Fruit fly (Drosophila melanogaster) whole organism, embryonic: ENCODE measurements around the gene mino.

Source experiments
- Ada2b ChIP-seq: fragments of 200-800 bp; sonication (Bioruptor generic); IDR thresholded peaks from 2 replicates; pipeline ENCODE4 v1.3.6; 2022; ENCODE audit warnings: missing biosample characterization, missing genetic modification characterization
- Asciz ChIP-seq: fragments of 200-800 bp; sonication (Bioruptor generic); optimal IDR thresholded peaks from 2 replicates; lab custom pipeline; 2017; ENCODE audit warnings: missing biosample characterization, mild to moderate bottlenecking, missing genetic modification characterization, missing genetic modification reagents
- Blimp-1 ChIP-seq: fragments of 200-800 bp; sonication (Bioruptor generic); optimal IDR thresholded peaks from 3 replicates; lab custom pipeline; 2018; ENCODE audit warnings: missing biosample characterization, missing genetic modification characterization, mild to moderate bottlenecking, moderate library complexity, missing genetic modification reagents
- CG10147 ChIP-seq: fragments of 200-800 bp; sonication (Bioruptor generic); optimal IDR thresholded peaks from 2 replicates; lab custom pipeline; 2019; ENCODE audit warnings: missing biosample characterization, mild to moderate bottlenecking, missing genetic modification characterization, moderate library complexity
- CG12299 ChIP-seq: fragments of 200-800 bp; sonication (Bioruptor generic); optimal IDR thresholded peaks from 2 replicates; lab custom pipeline; 2018; ENCODE audit warnings: missing biosample characterization, mild to moderate bottlenecking, missing genetic modification characterization
- CG14710 ChIP-seq: fragments of 200-800 bp; sonication (Bioruptor generic); optimal IDR thresholded peaks from 3 replicates; lab custom pipeline; 2019; ENCODE audit warnings: missing biosample characterization, mild to moderate bottlenecking, missing genetic modification characterization, moderate library complexity
- CG3163 ChIP-seq: fragments of 200-800 bp; sonication (Bioruptor generic); optimal IDR thresholded peaks from 3 replicates; lab custom pipeline; 2016; ENCODE audit warnings: missing biosample characterization, missing genetic modification characterization
- CG32532 ChIP-seq: fragments of 200-800 bp; sonication (Bioruptor generic); IDR thresholded peaks from 2 replicates; pipeline ENCODE4 v1.3.6; 2022; ENCODE audit warnings: missing biosample characterization, missing genetic modification characterization
- CG3281 ChIP-seq: fragments of 200-800 bp; sonication (Bioruptor generic); optimal IDR thresholded peaks from 3 replicates; lab custom pipeline; 2017; ENCODE audit warnings: missing biosample characterization, mild to moderate bottlenecking, missing genetic modification characterization
- CG4707 ChIP-seq: fragments of 200-800 bp; sonication (Bioruptor generic); optimal IDR thresholded peaks from 2 replicates; lab custom pipeline; 2018; ENCODE audit warnings: missing biosample characterization, mild to moderate bottlenecking, missing genetic modification characterization, moderate library complexity
- CG6854 ChIP-seq: fragments of 200-800 bp; sonication (Bioruptor generic); optimal IDR thresholded peaks from 3 replicates; lab custom pipeline; 2017; ENCODE audit warnings: missing biosample characterization, mild to moderate bottlenecking, missing genetic modification characterization
- CG7372 ChIP-seq: fragments of 200-800 bp; sonication (Bioruptor generic); IDR thresholded peaks from 2 replicates; pipeline ENCODE4 v1.3.6; 2022; ENCODE audit warnings: missing biosample characterization, missing genetic modification characterization
- CG8089 ChIP-seq: fragments of 200-800 bp; sonication (Bioruptor generic); optimal IDR thresholded peaks from 3 replicates; lab custom pipeline; 2016; ENCODE audit warnings: missing biosample characterization, missing genetic modification characterization
- Camta ChIP-seq: fragments of 200-800 bp; sonication (Bioruptor generic); optimal IDR thresholded peaks from 2 replicates; lab custom pipeline; 2016; ENCODE audit warnings: missing biosample characterization, missing genetic modification characterization
- CrebB ChIP-seq: fragments of 200-800 bp; sonication (Bioruptor generic); optimal IDR thresholded peaks from 3 replicates; lab custom pipeline; 2018; ENCODE audit warnings: missing biosample characterization, mild to moderate bottlenecking, missing genetic modification characterization
- Dek ChIP-seq: fragments of 200-800 bp; sonication (Bioruptor generic); optimal IDR thresholded peaks from 3 replicates; lab custom pipeline; 2019; ENCODE audit warnings: missing biosample characterization, mild to moderate bottlenecking, missing genetic modification characterization, moderate library complexity
- Dll ChIP-seq: fragments of 200-800 bp; sonication (Bioruptor generic); IDR thresholded peaks from 4 replicates; pipeline ENCODE4 v1.3.6; 2022; ENCODE audit warnings: missing biosample characterization, missing genetic modification characterization; ENCODE audit not compliant: partially characterized antibody
- Doc3 ChIP-seq: fragments of 200-800 bp; sonication (Bioruptor generic); IDR thresholded peaks from 3 replicates; pipeline ENCODE4 v1.3.6; 2022; ENCODE audit warnings: missing biosample characterization, missing genetic modification characterization; ENCODE audit not compliant: partially characterized antibody
- HLHmδ ChIP-seq: fragments of 200-800 bp; sonication (Bioruptor generic); optimal IDR thresholded peaks from 2 replicates; lab custom pipeline; 2018; ENCODE audit warnings: missing biosample characterization, mild to moderate bottlenecking, missing genetic modification characterization, moderate library complexity
- HmgD ChIP-seq: fragments of 200-800 bp; sonication (Bioruptor generic); optimal IDR thresholded peaks from 3 replicates; lab custom pipeline; 2016; ENCODE audit warnings: missing biosample characterization, missing genetic modification characterization
- Jarid2 ChIP-seq: fragments of 200-800 bp; sonication (Bioruptor generic); optimal IDR thresholded peaks from 3 replicates; lab custom pipeline; 2017; ENCODE audit warnings: mild to moderate bottlenecking, missing biosample characterization, missing genetic modification reagents, missing genetic modification characterization
- Kr ChIP-seq: fragments of 200-800 bp; sonication (Bioruptor generic); optimal IDR thresholded peaks from 2 replicates; lab custom pipeline; 2017; ENCODE audit warnings: missing biosample characterization, mild to moderate bottlenecking, missing genetic modification characterization
- MTF-1 ChIP-seq: fragments of 200-800 bp; sonication (Bioruptor generic); optimal IDR thresholded peaks from 2 replicates; lab custom pipeline; 2018; ENCODE audit warnings: missing biosample characterization, mild to moderate bottlenecking, missing genetic modification characterization, borderline replicate concordance
- Mrtf ChIP-seq: fragments of 200-800 bp; sonication (Bioruptor generic); IDR thresholded peaks from 3 replicates; pipeline ENCODE4 v1.3.6; 2022; ENCODE audit warnings: missing biosample characterization, missing genetic modification characterization
- Nf-YA ChIP-seq: fragments of 200-800 bp; sonication (Bioruptor generic); IDR thresholded peaks from 2 replicates; pipeline ENCODE4 v1.3.6; 2022; ENCODE audit warnings: missing biosample characterization, missing genetic modification characterization
- TFAM ChIP-seq: fragments of 200-800 bp; sonication (Bioruptor generic); optimal IDR thresholded peaks from 2 replicates; lab custom pipeline; 2017; ENCODE audit warnings: missing biosample characterization, missing genetic modification characterization, inconsistent platforms
- YL-1 ChIP-seq: fragments of 200-800 bp; sonication (Bioruptor generic); optimal IDR thresholded peaks from 3 replicates; lab custom pipeline; 2017; ENCODE audit warnings: missing biosample characterization, mild to moderate bottlenecking, missing genetic modification characterization
- abd-A ChIP-seq: fragments of 200-800 bp; sonication (Bioruptor generic); optimal IDR thresholded peaks from 3 replicates; lab custom pipeline; 2019; ENCODE audit warnings: missing biosample characterization, mild to moderate bottlenecking, missing genetic modification characterization, moderate library complexity
- amos ChIP-seq: fragments of 200-800 bp; sonication (Bioruptor generic); IDR thresholded peaks from 2 replicates; pipeline ENCODE4 v1.3.6; 2022; ENCODE audit warnings: missing biosample characterization, missing genetic modification characterization; ENCODE audit not compliant: partially characterized antibody
- ash1 ChIP-seq: fragments of 200-800 bp; sonication (Bioruptor generic); optimal IDR thresholded peaks from 2 replicates; lab custom pipeline; 2018; ENCODE audit warnings: missing biosample characterization, mild to moderate bottlenecking, missing genetic modification characterization
- chif ChIP-seq, 2 experiments: fragments of 200-800 bp; sonication (Bioruptor generic); optimal IDR thresholded peaks; 3 replicates each; lab custom pipeline; 2016; ENCODE audit warnings: missing biosample characterization in 2 of 2, missing genetic modification characterization in 2 of 2
- crol ChIP-seq: fragments of 200-800 bp; sonication (Bioruptor generic); IDR thresholded peaks from 2 replicates; pipeline ENCODE4 v1.3.6; 2022; ENCODE audit warnings: missing biosample characterization, missing genetic modification characterization
- danr ChIP-seq: fragments of 200-800 bp; sonication (Bioruptor generic); IDR thresholded peaks from 2 replicates; pipeline ENCODE4 v1.3.6; 2022; ENCODE audit warnings: missing biosample characterization, missing genetic modification characterization
- dm ChIP-seq: fragments of 200-800 bp; sonication (Bioruptor generic); optimal IDR thresholded peaks from 3 replicates; lab custom pipeline; 2016; ENCODE audit warnings: missing biosample characterization, missing genetic modification characterization
- dmrt11E ChIP-seq: fragments of 200-800 bp; sonication (Bioruptor generic); optimal IDR thresholded peaks from 3 replicates; lab custom pipeline; 2018; ENCODE audit warnings: missing biosample characterization, mild to moderate bottlenecking, missing genetic modification characterization, moderate library complexity
- gce ChIP-seq: fragments of 200-800 bp; sonication (Bioruptor generic); IDR thresholded peaks from 3 replicates; pipeline ENCODE4 v1.3.6; 2022; ENCODE audit warnings: missing biosample characterization, missing genetic modification characterization
- hb ChIP-seq: fragments of 200-800 bp; sonication (Bioruptor generic); IDR thresholded peaks from 3 replicates; pipeline ENCODE4 v1.3.6; 2022; ENCODE audit warnings: missing biosample characterization, missing genetic modification characterization; ENCODE audit not compliant: partially characterized antibody
- her ChIP-seq: fragments of 200-800 bp; sonication (Bioruptor generic); optimal IDR thresholded peaks from 2 replicates; lab custom pipeline; 2016; ENCODE audit warnings: missing biosample characterization, missing genetic modification characterization
- knrl ChIP-seq: fragments of 200-800 bp; sonication (Bioruptor generic); IDR thresholded peaks from 3 replicates; pipeline ENCODE4 v1.3.6; 2022; ENCODE audit warnings: missing biosample characterization, missing genetic modification characterization; ENCODE audit not compliant: partially characterized antibody
- mirr ChIP-seq: fragments of 200-800 bp; sonication (Bioruptor generic); optimal IDR thresholded peaks from 3 replicates; lab custom pipeline; 2018; ENCODE audit warnings: missing biosample characterization, mild to moderate bottlenecking, missing genetic modification characterization
- pan ChIP-seq, 4 experiments: fragments of >200 bp in 3 of 4; fragments of 200-800 bp in 1 of 4; sonication (Bioruptor generic) in 1 of 4; optimal IDR thresholded peaks in 3 of 4; IDR thresholded peaks in 1 of 4; 2 replicates each; pipeline versions ENCODE4 v1.3.6 to Lab custom; 2017 to 2022; ENCODE audit warnings: missing biosample characterization in 2 of 4, missing genetic modification characterization in 2 of 4, mixed read lengths in 1 of 4
- pho ChIP-seq: fragments of 200-800 bp; sonication (Bioruptor generic); optimal IDR thresholded peaks from 2 replicates; lab custom pipeline; 2016; ENCODE audit warnings: missing biosample characterization, missing genetic modification characterization
- pum ChIP-seq: fragments of 200-800 bp; sonication (Bioruptor generic); optimal IDR thresholded peaks from 2 replicates; lab custom pipeline; 2016; ENCODE audit warnings: missing biosample characterization, missing genetic modification characterization
- schlank ChIP-seq: fragments of 200-800 bp; sonication (Bioruptor generic); optimal IDR thresholded peaks from 2 replicates; lab custom pipeline; 2018; ENCODE audit warnings: missing biosample characterization, mild to moderate bottlenecking, missing genetic modification characterization
- sd ChIP-seq: fragments of 200-800 bp; sonication (Bioruptor generic); optimal IDR thresholded peaks from 3 replicates; lab custom pipeline; 2018; ENCODE audit warnings: missing biosample characterization, mild to moderate bottlenecking, missing genetic modification characterization, moderate library complexity
- slou ChIP-seq: fragments of 200-800 bp; sonication (Bioruptor generic); optimal IDR thresholded peaks from 3 replicates; lab custom pipeline; 2016; ENCODE audit warnings: missing biosample characterization, missing genetic modification characterization
- slp2 ChIP-seq: fragments of 200-800 bp; sonication (Bioruptor generic); optimal IDR thresholded peaks from 2 replicates; lab custom pipeline; 2016; ENCODE audit warnings: missing biosample characterization, missing genetic modification characterization
- ttk ChIP-seq: fragments of 200-800 bp; sonication (Bioruptor generic); IDR thresholded peaks from 2 replicates; pipeline ENCODE4 v2.1.2; 2022; ENCODE audit warnings: missing biosample characterization, missing genetic modification characterization
- twi ChIP-seq: fragments of 200-800 bp; optimal IDR thresholded peaks from 2 replicates; lab custom pipeline; 2019; ENCODE audit warnings: missing biosample characterization, mild to moderate bottlenecking, missing genetic modification characterization, moderate library complexity

Gene mino

dm6 chr3R:27948421-27948906 lies 23.5 kb downstream of the mino start, which contains the start of gene Gp93 (continued):
- TF ChIP-seq CrebB (peak; percentile 5), danr (GFP tag; lab: Robert Waterston, UW) (peak; percentile 48; the same call in 1 of the 2 replicates), CG3163 (GFP tag; lab: Kevin White, UChicago) (no peak), mirr (peak; percentile 9), CG3281 (GFP tag; lab: Kevin White, UChicago) (peak; percentile 48), Blimp-1 (GFP tag; lab: Kevin White, UChicago) (no peak), slp2 (GFP tag; lab: Kevin White, UChicago) (peak; percentile 13), TFAM (no peak), CG8089 (no peak), pho (GFP tag; lab: Kevin White, UChicago) (peak; percentile 15), dmrt11E (peak; percentile 69), chif (GFP tag; optimal IDR thresholded peaks at IDR 0.05; lab: Kevin White, UChicago) (peak; percentile 28 to 36), MTF-1 (GFP tag; lab: Kevin White, UChicago) (peak; percentile 24), slou (GFP tag; lab: Kevin White, UChicago) (peak; percentile 12), her (GFP tag; lab: Kevin White, UChicago) (peak; percentile 18), twi (peak; percentile 31), HmgD (GFP tag; lab: Kevin White, UChicago) (peak; percentile 4), crol (GFP tag; lab: Robert Waterston, UW) (no peak), schlank (no peak), amos (GFP tag; lab: Robert Waterston, UW) (peak; percentile 55; the same call in 1 of the 2 replicates), Camta (GFP tag; lab: Kevin White, UChicago) (peak; percentile 21), Asciz (GFP tag; lab: Kevin White, UChicago) (no peak), CG14710 (tag; lab: Kevin White, UChicago) (peak; percentile 38), knrl (GFP tag; lab: Robert Waterston, UW) (no peak), hb (GFP tag; lab: Robert Waterston, UW) (no peak), HLHmδ (peak; percentile 46), dm (peak; percentile 20), Dek (tag; lab: Kevin White, UChicago) (peak; percentile 18), YL-1 (peak; percentile 95), CG12299 (tag; lab: Kevin White, UChicago) (no peak), CG32532 (GFP tag; lab: Robert Waterston, UW) (peak; percentile 80), Ada2b (GFP tag; lab: Robert Waterston, UW) (no peak; the same call in 1 of the 2 replicates), CG6854 (GFP tag; lab: Kevin White, UChicago) (no peak), CG7372 (peak; percentile 40; the same call in 1 of the 2 replicates), Dll (GFP tag; lab: Robert Waterston, UW) (0 out of 4 replicates have a peak, but pooled peaks have one; percentile 49), gce (GFP tag; lab: Robert Waterston, UW) (0 out of 3 replicates have a peak, but pooled peaks have one; percentile 36), Doc3 (GFP tag; lab: Robert Waterston, UW) (no peak), CG10147 (no peak), pum (GFP tag; lab: Kevin White, UChicago) (no peak), pan (optimal IDR thresholded peaks at IDR 0.05; lab: Kevin White, UChicago) (no peak), pan (GFP tag; optimal IDR thresholded peaks at IDR 0.05 in 1 of 2, IDR thresholded peaks at IDR 0.05 in 1 of 2) (peak in 1 of 2 experiments; percentile 67), abd-A (tag; lab: Kevin White, UChicago) (no peak), ash1 (GFP tag; lab: Kevin White, UChicago) (no peak), Jarid2 (GFP tag; lab: Kevin White, UChicago) (peak; percentile 72), Kr (GFP tag; lab: Kevin White, UChicago) (no peak), ttk (GFP tag; lab: Robert Waterston, UW) (peak; percentile 55; the same call in 1 of the 2 replicates), Nf-YA (GFP tag; lab: Robert Waterston, UW) (no peak), CG4707 (GFP tag; lab: Kevin White, UChicago) (no peak), sd (tag; lab: Kevin White, UChicago) (peak; percentile 82), Mrtf (GFP tag; lab: Robert Waterston, UW) (0 out of 3 replicates have a peak, but pooled peaks have one; percentile 53)
